Worm (Caenorhabditis elegans): ENCODE data around the gene ZK892.5.

ce11 chrII:9960127-9960526, 47.9 kb upstream of the ZK892.5 start:
- TF ChIP-seq ztf-23 (GFP tag; IDR thresholded peaks at IDR 0.05) = no peak
- no peak for TF ChIP-seq T22C8.4 (GFP tag; IDR thresholded peaks at IDR 0.05)
- TF ChIP-seq klf-2 (GFP tag; conservative IDR thresholded peaks at IDR 0.05) = no peak

All from whole organism, midembryonic.